Fruit fly (Drosophila melanogaster) whole organism, embryonic: ENCODE data around the gene janB.

ENCODE experiments used
- Ada2b ChIP-seq: fragments of 200-800 bp; sonication (Bioruptor generic); IDR thresholded peaks from 2 replicates; pipeline ENCODE4 v1.3.6; 2022; ENCODE audit warnings: missing biosample characterization, missing genetic modification characterization
- CG10267 ChIP-seq: fragments of 200-800 bp; sonication (Bioruptor generic); optimal IDR thresholded peaks from 2 replicates; lab custom pipeline; 2018; ENCODE audit warnings: missing biosample characterization, mild to moderate bottlenecking, missing genetic modification characterization, moderate library complexity
- CG11504 ChIP-seq: fragments of 200-800 bp; sonication (Bioruptor generic); optimal IDR thresholded peaks from 3 replicates; lab custom pipeline; 2019; ENCODE audit warnings: missing biosample characterization, mild to moderate bottlenecking, missing genetic modification characterization, moderate library complexity
- CG12942 ChIP-seq: fragments of 200-800 bp; sonication (Bioruptor generic); optimal IDR thresholded peaks from 3 replicates; lab custom pipeline; 2016; ENCODE audit warnings: missing biosample characterization, missing genetic modification characterization
- CG14667 ChIP-seq: fragments of 200-800 bp; sonication (Bioruptor generic); IDR thresholded peaks from 2 replicates; pipeline ENCODE4 v1.3.6; 2022; ENCODE audit warnings: missing biosample characterization, missing genetic modification characterization
- CG17328 ChIP-seq: fragments of 200-800 bp; sonication (Bioruptor generic); IDR thresholded peaks from 2 replicates; pipeline ENCODE4 v1.3.6; 2022; ENCODE audit warnings: missing biosample characterization, missing genetic modification characterization
- CG1792 ChIP-seq: fragments of 200-800 bp; sonication (Bioruptor generic); optimal IDR thresholded peaks from 2 replicates; lab custom pipeline; 2016; ENCODE audit warnings: missing biosample characterization, missing genetic modification characterization
- CG18476 ChIP-seq: fragments of 200-800 bp; sonication (Bioruptor generic); optimal IDR thresholded peaks from 2 replicates; lab custom pipeline; 2016; ENCODE audit warnings: missing biosample characterization, mild to moderate bottlenecking, missing genetic modification characterization
- CG18599 ChIP-seq: fragments of 200-800 bp; sonication (Bioruptor generic); optimal IDR thresholded peaks from 3 replicates; lab custom pipeline; 2017; ENCODE audit warnings: missing biosample characterization, missing genetic modification characterization, mild to moderate bottlenecking, moderate library complexity, missing genetic modification reagents
- CG32772 ChIP-seq: fragments of 200-800 bp; sonication (Bioruptor generic); IDR thresholded peaks from 2 replicates; pipeline ENCODE4 v1.3.6; 2022; ENCODE audit warnings: missing biosample characterization, missing genetic modification characterization
- CG33213 ChIP-seq: fragments of 200-800 bp; sonication (Bioruptor generic); optimal IDR thresholded peaks from 3 replicates; lab custom pipeline; 2016; ENCODE audit warnings: missing biosample characterization, missing genetic modification characterization
- CG3407 ChIP-seq: fragments of 200-800 bp; sonication (Bioruptor generic); optimal IDR thresholded peaks from 2 replicates; lab custom pipeline; 2018; ENCODE audit warnings: missing biosample characterization, mild to moderate bottlenecking, missing genetic modification characterization
- CG43689 ChIP-seq: fragments of 200-800 bp; sonication (Bioruptor generic); IDR thresholded peaks from 2 replicates; pipeline ENCODE4 v1.3.6; 2022; ENCODE audit warnings: missing biosample characterization, missing genetic modification characterization
- CG4617 ChIP-seq: fragments of 200-800 bp; sonication (Bioruptor generic); optimal IDR thresholded peaks from 3 replicates; lab custom pipeline; 2016; ENCODE audit warnings: missing biosample characterization, missing genetic modification characterization, borderline replicate concordance
- CG6854 ChIP-seq: fragments of 200-800 bp; sonication (Bioruptor generic); optimal IDR thresholded peaks from 3 replicates; lab custom pipeline; 2017; ENCODE audit warnings: missing biosample characterization, mild to moderate bottlenecking, missing genetic modification characterization
- CG8290 ChIP-seq, 3 experiments: fragments of 200-800 bp; sonication (Bioruptor generic); optimal IDR thresholded peaks; 2 replicates each; lab custom pipeline; 2016 to 2019; ENCODE audit warnings: missing biosample characterization in 3 of 3, missing genetic modification characterization in 3 of 3, mild to moderate bottlenecking in 2 of 3, moderate library complexity in 1 of 3
- Camta ChIP-seq: fragments of 200-800 bp; sonication (Bioruptor generic); optimal IDR thresholded peaks from 2 replicates; lab custom pipeline; 2016; ENCODE audit warnings: missing biosample characterization, missing genetic modification characterization
- Dll ChIP-seq: fragments of 200-800 bp; sonication (Bioruptor generic); IDR thresholded peaks from 4 replicates; pipeline ENCODE4 v1.3.6; 2022; ENCODE audit warnings: missing biosample characterization, missing genetic modification characterization; ENCODE audit not compliant: partially characterized antibody
- E2f1 ChIP-seq: fragments of 200-800 bp; sonication (Bioruptor generic); IDR thresholded peaks from 2 replicates; pipeline ENCODE4 v1.3.6; 2022; ENCODE audit warnings: missing biosample characterization, missing genetic modification characterization
- Eip74EF ChIP-seq, 2 experiments: fragments of 200-800 bp in 1 of 2; fragments of >200 bp in 1 of 2; sonication (Bioruptor generic) in 1 of 2; optimal IDR thresholded peaks; 2 replicates each; lab custom pipeline; 2017 to 2019; ENCODE audit warnings: missing biosample characterization in 2 of 2, missing genetic modification characterization in 2 of 2, mild to moderate bottlenecking in 1 of 2, moderate library complexity in 1 of 2
- H15 ChIP-seq: fragments of 200-800 bp; sonication (Bioruptor generic); IDR thresholded peaks from 3 replicates; pipeline ENCODE4 v1.3.6; 2022; ENCODE audit warnings: missing biosample characterization, missing genetic modification characterization
- HLH3B ChIP-seq: fragments of 200-800 bp; sonication (Bioruptor generic); IDR thresholded peaks from 2 replicates; pipeline ENCODE4 v1.3.6; 2022; ENCODE audit warnings: missing biosample characterization, missing genetic modification characterization
- Lim3 ChIP-seq: fragments of 200-800 bp; sonication (Bioruptor generic); IDR thresholded peaks from 2 replicates; pipeline ENCODE4 v1.3.6; 2022; ENCODE audit warnings: missing biosample characterization, missing genetic modification characterization
- MESR4 ChIP-seq: fragments of 200-800 bp; sonication (Bioruptor generic); optimal IDR thresholded peaks from 2 replicates; lab custom pipeline; 2018; ENCODE audit warnings: missing biosample characterization, mild to moderate bottlenecking, missing genetic modification characterization, moderate library complexity
- Max ChIP-seq: fragments of 200-800 bp; sonication (Bioruptor generic); optimal IDR thresholded peaks from 2 replicates; lab custom pipeline; 2016; ENCODE audit warnings: missing biosample characterization, mild to moderate bottlenecking, missing genetic modification characterization
- Meics ChIP-seq: fragments of 200-800 bp; sonication (Bioruptor generic); optimal IDR thresholded peaks from 2 replicates; lab custom pipeline; 2017; ENCODE audit warnings: missing biosample characterization, mild to moderate bottlenecking, missing genetic modification characterization
- NK7.1 ChIP-seq: fragments of 200-800 bp; sonication (Bioruptor generic); optimal IDR thresholded peaks from 3 replicates; lab custom pipeline; 2016; ENCODE audit warnings: missing biosample characterization, missing genetic modification characterization
- NfI ChIP-seq: fragments of 200-800 bp; sonication (Bioruptor generic); optimal IDR thresholded peaks from 3 replicates; lab custom pipeline; 2018; ENCODE audit warnings: missing biosample characterization, mild to moderate bottlenecking, missing genetic modification characterization, moderate library complexity
- Oaz ChIP-seq: fragments of 200-800 bp; sonication (Bioruptor generic); IDR thresholded peaks from 2 replicates; pipeline ENCODE4 v1.3.6; 2022; ENCODE audit warnings: missing biosample characterization, missing genetic modification characterization
- Poxn ChIP-seq: fragments of 200-800 bp; sonication (Bioruptor generic); IDR thresholded peaks from 2 replicates; pipeline ENCODE4 v1.3.6; 2022; ENCODE audit warnings: missing biosample characterization, missing genetic modification characterization
- Rfx ChIP-seq: fragments of 200-800 bp; sonication (Bioruptor generic); IDR thresholded peaks from 2 replicates; pipeline ENCODE4 v1.3.6; 2022; ENCODE audit warnings: missing biosample characterization, missing genetic modification characterization
- Six4 ChIP-seq: fragments of 200-800 bp; sonication (Bioruptor generic); optimal IDR thresholded peaks from 2 replicates; lab custom pipeline; 2016; ENCODE audit warnings: missing biosample characterization, missing genetic modification characterization
- aop ChIP-seq: fragments of 200-800 bp; sonication (Bioruptor generic); IDR thresholded peaks from 2 replicates; pipeline ENCODE4 v1.3.6; 2022; ENCODE audit warnings: missing biosample characterization, missing genetic modification characterization
- bsh ChIP-seq, 2 experiments: fragments of 200-800 bp; sonication (Bioruptor generic); optimal IDR thresholded peaks; 2 replicates each; lab custom pipeline; 2017 to 2018; ENCODE audit warnings: mild to moderate bottlenecking in 2 of 2, missing biosample characterization in 2 of 2, missing genetic modification characterization in 2 of 2, moderate library complexity in 1 of 2
- btn ChIP-seq: fragments of 200-800 bp; sonication (Bioruptor generic); optimal IDR thresholded peaks from 2 replicates; lab custom pipeline; 2016; ENCODE audit warnings: missing biosample characterization, missing genetic modification characterization
- cad ChIP-seq: fragments of >200 bp; optimal IDR thresholded peaks from 2 replicates; lab custom pipeline; 2017; ENCODE audit warnings: missing biosample characterization, missing genetic modification characterization
- dmrt99B ChIP-seq: fragments of 200-800 bp; sonication (Bioruptor generic); optimal IDR thresholded peaks from 2 replicates; lab custom pipeline; 2018; ENCODE audit warnings: missing biosample characterization, mild to moderate bottlenecking, missing genetic modification characterization, moderate library complexity
- dysf ChIP-seq: fragments of 200-800 bp; sonication (Bioruptor generic); IDR thresholded peaks from 3 replicates; pipeline ENCODE4 v1.3.6; 2022; ENCODE audit warnings: missing biosample characterization, missing genetic modification characterization
- grn ChIP-seq: fragments of 200-800 bp; sonication (Bioruptor generic); optimal IDR thresholded peaks from 3 replicates; lab custom pipeline; 2017; ENCODE audit warnings: missing biosample characterization, missing genetic modification characterization
- her ChIP-seq: fragments of 200-800 bp; sonication (Bioruptor generic); optimal IDR thresholded peaks from 2 replicates; lab custom pipeline; 2016; ENCODE audit warnings: missing biosample characterization, missing genetic modification characterization
- klu ChIP-seq: fragments of 200-800 bp; sonication (Bioruptor generic); IDR thresholded peaks from 2 replicates; pipeline ENCODE4 v1.3.6; 2022; ENCODE audit warnings: missing biosample characterization, missing genetic modification characterization
- oc ChIP-seq: fragments of 200-800 bp; sonication (Bioruptor generic); optimal IDR thresholded peaks from 2 replicates; lab custom pipeline; 2018; ENCODE audit warnings: missing biosample characterization, mild to moderate bottlenecking, missing genetic modification characterization, moderate library complexity
- ranshi ChIP-seq: fragments of 200-800 bp; sonication (Bioruptor generic); IDR thresholded peaks from 2 replicates; pipeline ENCODE4 v1.3.6; 2022; ENCODE audit warnings: missing biosample characterization, missing genetic modification characterization
- shn ChIP-seq: fragments of 200-800 bp; sonication (Bioruptor generic); optimal IDR thresholded peaks from 3 replicates; lab custom pipeline; 2016; ENCODE audit warnings: missing biosample characterization, missing genetic modification characterization
- ssp ChIP-seq: fragments of 200-800 bp; sonication (Bioruptor generic); IDR thresholded peaks from 2 replicates; pipeline ENCODE4 v1.3.6; 2022; ENCODE audit warnings: missing biosample characterization, missing genetic modification characterization
- tgo ChIP-seq: fragments of 200-800 bp; sonication (Bioruptor generic); IDR thresholded peaks from 3 replicates; pipeline ENCODE4 v1.3.6; 2022; ENCODE audit warnings: missing biosample characterization, missing genetic modification characterization
- tna ChIP-seq: fragments of 200-800 bp; sonication (Bioruptor generic); IDR thresholded peaks from 2 replicates; pipeline ENCODE4 v1.3.6; 2022; ENCODE audit warnings: missing biosample characterization, missing genetic modification characterization; ENCODE audit not compliant: partially characterized antibody
- toy ChIP-seq: fragments of 200-800 bp; sonication (Bioruptor generic); IDR thresholded peaks from 2 replicates; pipeline ENCODE4 v1.3.6; 2022; ENCODE audit warnings: missing biosample characterization, missing genetic modification characterization
- twi ChIP-seq: fragments of 200-800 bp; optimal IDR thresholded peaks from 2 replicates; lab custom pipeline; 2019; ENCODE audit warnings: missing biosample characterization, mild to moderate bottlenecking, missing genetic modification characterization, moderate library complexity
- vnd ChIP-seq: fragments of 200-800 bp; sonication (Bioruptor generic); IDR thresholded peaks from 3 replicates; pipeline ENCODE4 v1.3.6; 2022; ENCODE audit warnings: missing biosample characterization, missing genetic modification characterization; ENCODE audit not compliant: partially characterized antibody
- wdn ChIP-seq: fragments of 200-800 bp; sonication (Bioruptor generic); IDR thresholded peaks from 2 replicates; pipeline ENCODE4 v1.3.6; 2022; ENCODE audit warnings: missing biosample characterization, missing genetic modification characterization

Gene janB

dm6 chr3R:30014977-30015514 is 23.5 kb downstream of the janB start, which contains the start of gene CG7920 (continued):
- TF ChIP-seq Lim3 (GFP tag; lab: Robert Waterston, UW) = no peak
- TF ChIP-seq klu (GFP tag; lab: Robert Waterston, UW) = no peak
- peak; percentile 42 for TF ChIP-seq CG33213 (GFP tag; lab: Kevin White, UChicago)
- peak; percentile 89 for TF ChIP-seq Dll
- TF ChIP-seq bsh (GFP tag; optimal IDR thresholded peaks at IDR 0.05; lab: Kevin White, UChicago) = peak in 1 of 2 experiments; percentile 14
- TF ChIP-seq Max (GFP tag; lab: Kevin White, UChicago) = no peak
- TF ChIP-seq wdn (GFP tag; lab: Robert Waterston, UW) = no peak
- TF ChIP-seq HLH3B (GFP tag; lab: Robert Waterston, UW) = no peak
- TF ChIP-seq CG6854 (GFP tag; lab: Kevin White, UChicago) = peak; percentile 43
- no peak for TF ChIP-seq NK7.1 (GFP tag; lab: Kevin White, UChicago)
- no peak for TF ChIP-seq CG4617
- no peak for TF ChIP-seq toy (GFP tag; lab: Robert Waterston, UW)
- TF ChIP-seq btn (GFP tag; lab: Kevin White, UChicago) = no peak
- TF ChIP-seq CG8290 (GFP tag; optimal IDR thresholded peaks at IDR 0.05; lab: Kevin White, UChicago) = peak; percentile 2
- peak in 1 of 2 experiments; percentile 46 for TF ChIP-seq CG8290 (tag; optimal IDR thresholded peaks at IDR 0.05; lab: Kevin White, UChicago)
- no peak for TF ChIP-seq oc (tag; lab: Kevin White, UChicago)
- TF ChIP-seq dysf (GFP tag; lab: Robert Waterston, UW) = no peak; the same call in 2 of the 3 replicates
- TF ChIP-seq shn = no peak
- no peak for TF ChIP-seq CG11504 (tag; lab: Kevin White, UChicago)
- TF ChIP-seq MESR4 (GFP tag; lab: Kevin White, UChicago) = peak; percentile 26
- TF ChIP-seq E2f1 (GFP tag; lab: Robert Waterston, UW) = peak; percentile 6; the same call in 1 of the 2 replicates
- TF ChIP-seq H15 = no peak
- peak; percentile 8 for TF ChIP-seq her (GFP tag; lab: Kevin White, UChicago)
- peak; percentile 71 for TF ChIP-seq CG18599 (GFP tag; lab: Kevin White, UChicago)
- no peak for TF ChIP-seq Poxn (GFP tag; lab: Robert Waterston, UW)
- no peak for TF ChIP-seq CG32772
- TF ChIP-seq Meics (GFP tag; lab: Kevin White, UChicago) = peak; percentile 14
- TF ChIP-seq dmrt99B (tag; lab: Kevin White, UChicago) = no peak
- no peak for TF ChIP-seq Rfx
- TF ChIP-seq CG18476 (GFP tag; lab: Kevin White, UChicago) = no peak
- no peak for TF ChIP-seq CG3407 (GFP tag; lab: Kevin White, UChicago)
- TF ChIP-seq Oaz (GFP tag; lab: Robert Waterston, UW) = no peak
- peak; percentile 75 for TF ChIP-seq vnd (GFP tag; lab: Robert Waterston, UW)
- no peak for TF ChIP-seq tgo
- TF ChIP-seq Six4 (GFP tag; lab: Kevin White, UChicago) = no peak
- TF ChIP-seq Eip74EF (GFP tag; optimal IDR thresholded peaks at IDR 0.05; lab: Kevin White, UChicago) = no peak
- TF ChIP-seq CG14667 = no peak
- no peak; the same call in 1 of the 2 replicates for TF ChIP-seq tna
- no peak for TF ChIP-seq grn (GFP tag; lab: Kevin White, UChicago)
- no peak for TF ChIP-seq aop
- TF ChIP-seq NfI (GFP tag; lab: Kevin White, UChicago) = peak; percentile 25
- no peak for TF ChIP-seq cad (GFP tag; lab: Kevin White, UChicago)
- no peak for TF ChIP-seq CG43689 (GFP tag; lab: Robert Waterston, UW)
- no peak for TF ChIP-seq CG17328 (GFP tag; lab: Robert Waterston, UW)
- no peak for TF ChIP-seq CG1792 (GFP tag; lab: Kevin White, UChicago)
- TF ChIP-seq ranshi (GFP tag; lab: Robert Waterston, UW) = no peak; the same call in 1 of the 2 replicates
- peak; percentile 18 for TF ChIP-seq CG12942 (GFP tag; lab: Kevin White, UChicago)
- no peak for TF ChIP-seq twi
- no peak for TF ChIP-seq Camta (GFP tag; lab: Kevin White, UChicago)
- no peak for TF ChIP-seq ssp (GFP tag; lab: Robert Waterston, UW)
- no peak for TF ChIP-seq Ada2b
- TF ChIP-seq CG10267 (tag; lab: Kevin White, UChicago) = peak; percentile 98
